Worm (Caenorhabditis elegans) whole organism, L2 larva: ENCODE results near the gene grl-11.
A peak's percentile ranks its signal among the peaks of the same experiment; 100 is the strongest.

ENCODE experiments used
- C34F6.9 ChIP-seq: fragments of 150-350 bp; optimal IDR thresholded peaks from 2 replicates; lab custom pipeline; 2014; ENCODE audit warnings: missing biosample characterization, missing genetic modification characterization
- F13H6.1 ChIP-seq: sonication (generic microtip); optimal IDR thresholded peaks from 2 replicates; lab custom pipeline; 2016; ENCODE audit warnings: missing genetic modification characterization, missing compliant biosample characterization
- R02D3.7 ChIP-seq: fragments of 150-350 bp; optimal IDR thresholded peaks from 2 replicates; lab custom pipeline; 2014; ENCODE audit warnings: missing biosample characterization, missing genetic modification characterization
- Y55F3AM.14 ChIP-seq: fragments of 200-800 bp; sonication (Bioruptor generic); optimal IDR thresholded peaks from 2 replicates; lab custom pipeline; 2018; ENCODE audit warnings: mild to moderate bottlenecking, missing genetic modification characterization, missing compliant biosample characterization
- ZK546.5 ChIP-seq: sonication (generic microtip); optimal IDR thresholded peaks from 2 replicates; lab custom pipeline; 2017; ENCODE audit warnings: missing biosample characterization, missing genetic modification characterization
- alr-1 ChIP-seq: fragments of 150-350 bp; optimal IDR thresholded peaks from 2 replicates; lab custom pipeline; 2014; ENCODE audit warnings: missing biosample characterization, missing genetic modification characterization
- ama-1 ChIP-seq: fragments of 150-350 bp; optimal IDR thresholded peaks from 2 replicates; lab custom pipeline; 2018; ENCODE audit warnings: inconsistent platforms
- ceh-16 ChIP-seq: fragments of 150-350 bp; optimal IDR thresholded peaks from 2 replicates; lab custom pipeline; 2014; ENCODE audit warnings: missing biosample characterization, missing genetic modification characterization
- dmd-4 ChIP-seq: sonication (generic microtip); optimal IDR thresholded peaks from 2 replicates; lab custom pipeline; 2017; ENCODE audit warnings: missing biosample characterization, missing genetic modification characterization
- egl-27 ChIP-seq: sonication (generic microtip); optimal IDR thresholded peaks from 3 replicates; lab custom pipeline; 2017; ENCODE audit warnings: missing biosample characterization, missing genetic modification reagents, missing genetic modification characterization
- elt-1 ChIP-seq: fragments of 150-350 bp; optimal IDR thresholded peaks from 2 replicates; lab custom pipeline; 2014; ENCODE audit warnings: missing biosample characterization, missing genetic modification characterization
- fos-1 ChIP-seq: fragments of 150-350 bp; optimal IDR thresholded peaks from 2 replicates; lab custom pipeline; 2014; ENCODE audit warnings: missing biosample characterization, missing genetic modification characterization
- gmeb-1 ChIP-seq: fragments of 150-350 bp; optimal IDR thresholded peaks from 2 replicates; lab custom pipeline; 2014; ENCODE audit warnings: missing biosample characterization, missing genetic modification characterization
- lin-11 ChIP-seq: fragments of 150-350 bp; sonication (generic microtip); optimal IDR thresholded peaks from 2 replicates; lab custom pipeline; 2014; ENCODE audit warnings: missing biosample characterization, missing genetic modification characterization, inconsistent platforms, mixed read lengths
- lin-13 ChIP-seq: fragments of 150-350 bp; optimal IDR thresholded peaks from 2 replicates; lab custom pipeline; 2014; ENCODE audit warnings: missing biosample characterization, missing genetic modification reagents, missing genetic modification characterization
- lin-39 ChIP-seq: fragments of 150-350 bp; optimal IDR thresholded peaks from 2 replicates; lab custom pipeline; 2014; ENCODE audit warnings: missing biosample characterization, missing genetic modification reagents, missing genetic modification characterization
- lsy-2 ChIP-seq, 2 experiments: fragments of 150-350 bp in 1 of 2; sonication (generic microtip) in 1 of 2; optimal IDR thresholded peaks; 2 replicates each; lab custom pipeline; 2014 to 2017; ENCODE audit warnings: missing biosample characterization in 2 of 2, missing genetic modification characterization in 2 of 2
- mab-5 ChIP-seq: fragments of 150-350 bp; optimal IDR thresholded peaks from 2 replicates; lab custom pipeline; 2014; ENCODE audit warnings: missing biosample characterization, missing genetic modification characterization
- mbf-1 ChIP-seq: sonication (generic microtip); optimal IDR thresholded peaks from 2 replicates; lab custom pipeline; 2017; ENCODE audit warnings: missing biosample characterization, missing genetic modification characterization
- nhr-10 ChIP-seq: sonication (generic microtip); optimal IDR thresholded peaks from 2 replicates; lab custom pipeline; 2017; ENCODE audit warnings: missing biosample characterization, missing genetic modification characterization
- nhr-11 ChIP-seq: fragments of 150-350 bp; optimal IDR thresholded peaks from 2 replicates; lab custom pipeline; 2014; ENCODE audit warnings: missing biosample characterization, missing genetic modification characterization
- nhr-12 ChIP-seq: fragments of 150-350 bp; optimal IDR thresholded peaks from 2 replicates; lab custom pipeline; 2014; ENCODE audit warnings: missing biosample characterization, missing genetic modification characterization
- nhr-129 ChIP-seq: fragments of 150-350 bp; optimal IDR thresholded peaks from 2 replicates; lab custom pipeline; 2014; ENCODE audit warnings: missing biosample characterization, missing genetic modification characterization
- nhr-21 ChIP-seq: fragments of 150-350 bp; optimal IDR thresholded peaks from 2 replicates; lab custom pipeline; 2014; ENCODE audit warnings: missing biosample characterization, missing genetic modification characterization
- nhr-23 ChIP-seq: fragments of 150-350 bp; optimal IDR thresholded peaks from 2 replicates; lab custom pipeline; 2014; ENCODE audit warnings: missing biosample characterization, missing genetic modification reagents, missing genetic modification characterization
- nhr-237 ChIP-seq: fragments of 150-350 bp; optimal IDR thresholded peaks from 2 replicates; lab custom pipeline; 2014; ENCODE audit warnings: missing biosample characterization, missing genetic modification characterization
- nhr-25 ChIP-seq: fragments of 150-350 bp; sonication (generic microtip); optimal IDR thresholded peaks from 3 replicates; lab custom pipeline; 2014; ENCODE audit warnings: missing biosample characterization, missing genetic modification characterization
- nhr-6 ChIP-seq: fragments of 150-350 bp; optimal IDR thresholded peaks from 2 replicates; lab custom pipeline; 2014; ENCODE audit warnings: missing biosample characterization, missing genetic modification characterization
- nhr-77 ChIP-seq: fragments of 150-350 bp; optimal IDR thresholded peaks from 2 replicates; lab custom pipeline; 2014; ENCODE audit warnings: missing biosample characterization, missing genetic modification characterization
- peb-1 ChIP-seq: fragments of 150-350 bp; optimal IDR thresholded peaks from 2 replicates; lab custom pipeline; 2014; ENCODE audit warnings: missing biosample characterization, missing genetic modification characterization
- sem-4 ChIP-seq: fragments of 150-350 bp; optimal IDR thresholded peaks from 2 replicates; lab custom pipeline; 2014; ENCODE audit warnings: missing biosample characterization, missing genetic modification reagents, missing genetic modification characterization
- skn-1 ChIP-seq: sonication (generic microtip); optimal IDR thresholded peaks from 2 replicates; lab custom pipeline; 2017; ENCODE audit warnings: missing biosample characterization, missing genetic modification characterization
- sma-3 ChIP-seq: sonication (generic microtip); optimal IDR thresholded peaks from 2 replicates; lab custom pipeline; 2016; ENCODE audit warnings: missing genetic modification reagents, missing genetic modification characterization, missing compliant biosample characterization
- sma-9 ChIP-seq, 2 experiments: fragments of 150-350 bp in 1 of 2; sonication (generic microtip) in 1 of 2; optimal IDR thresholded peaks; 2 replicates each; lab custom pipeline; 2014 to 2016; ENCODE audit warnings: missing genetic modification characterization in 2 of 2, mild to moderate bottlenecking in 1 of 2, missing biosample characterization in 1 of 2, missing compliant biosample characterization in 1 of 2, missing genetic modification reagents in 1 of 2, moderate library complexity in 1 of 2
- snpc-4 ChIP-seq: fragments of 150-350 bp; optimal IDR thresholded peaks from 2 replicates; lab custom pipeline; 2014; ENCODE audit warnings: missing biosample characterization, missing genetic modification characterization
- unc-55 ChIP-seq: fragments of 150-350 bp; sonication (generic microtip); optimal IDR thresholded peaks from 3 replicates; lab custom pipeline; 2014; ENCODE audit warnings: missing biosample characterization, missing genetic modification reagents, missing genetic modification characterization
- unc-62 ChIP-seq: fragments of 150-350 bp; optimal IDR thresholded peaks from 2 replicates; lab custom pipeline; 2014; ENCODE audit warnings: missing biosample characterization, missing genetic modification reagents, missing genetic modification characterization
- zag-1 ChIP-seq: fragments of 150-350 bp; optimal IDR thresholded peaks from 2 replicates; lab custom pipeline; 2014; ENCODE audit warnings: missing biosample characterization, missing genetic modification characterization
- ztf-1 ChIP-seq: fragments of 200-800 bp; sonication (Bioruptor generic); conservative IDR thresholded peaks from 2 replicates; pipeline ENCODE4 v1.3.6; 2022; ENCODE audit warnings: missing genetic modification characterization, missing compliant biosample characterization
- ztf-4 ChIP-seq: fragments of 150-350 bp; optimal IDR thresholded peaks from 2 replicates; lab custom pipeline; 2014; ENCODE audit warnings: missing biosample characterization, missing genetic modification characterization

Gene grl-11

DNA sequence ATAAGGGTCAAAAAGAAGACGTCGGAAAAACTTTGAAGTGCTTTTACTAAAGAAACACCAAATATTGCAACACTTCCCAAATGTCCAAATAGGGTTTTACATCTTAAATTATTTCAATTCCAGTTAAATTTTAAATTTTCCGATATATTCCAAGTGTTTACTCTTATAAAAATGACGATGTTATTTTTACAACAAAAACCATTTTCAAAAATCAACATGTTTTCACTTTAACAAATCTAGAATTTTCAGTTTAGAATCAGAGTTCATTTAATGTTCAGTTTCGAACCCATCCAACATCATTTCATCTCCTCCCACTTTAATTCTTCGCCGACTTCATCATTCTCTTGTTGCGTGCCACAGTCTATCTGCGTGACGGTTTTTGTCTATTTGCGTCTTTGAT is 14.5 kb downstream of the grl-11 start, which contains the start of gene dos-1:
TSS of gene dos-1 (plus strand) at position 301 of the 400 bp plus-strand sequence.
- no peak for TF ChIP-seq ztf-1 (GFP tag; lab: Robert Waterston, UW)
- TF ChIP-seq nhr-25: no peak
- no peak for TF ChIP-seq alr-1 (tag; lab: Kevin White, UChicago)
- TF ChIP-seq lsy-2 (tag; optimal IDR thresholded peaks at IDR 0.05; lab: Kevin White, UChicago): no peak
- TF ChIP-seq egl-27 (tag; lab: Kevin White, UChicago): no peak
- no peak for TF ChIP-seq R02D3.7 (tag; lab: Kevin White, UChicago)
- TF ChIP-seq nhr-21: no peak
- no peak for TF ChIP-seq nhr-11 (tag; lab: Kevin White, UChicago)
- no peak for TF ChIP-seq nhr-77 (tag; lab: Kevin White, UChicago)
- no peak for TF ChIP-seq sem-4
- no peak for TF ChIP-seq F13H6.1 (tag; lab: Kevin White, UChicago)

DNA sequence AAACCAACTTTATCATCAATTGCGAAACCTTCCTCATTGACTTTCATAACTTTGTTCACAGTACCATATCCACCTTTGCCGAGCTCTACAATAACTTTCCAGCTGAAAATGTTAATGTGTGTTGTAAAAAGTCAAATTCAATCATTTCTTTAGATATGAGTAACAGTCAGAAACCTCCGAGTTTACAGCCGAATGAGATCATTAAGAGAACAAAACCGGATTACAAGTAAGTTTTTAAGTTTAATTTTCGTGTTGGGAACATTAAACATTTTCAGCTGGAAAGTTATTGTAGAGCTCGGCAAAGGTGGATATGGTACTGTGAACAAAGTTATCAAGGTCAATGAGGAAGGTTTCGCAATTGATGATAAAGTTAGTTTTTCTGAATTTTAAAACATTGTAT is 17.0 kb downstream of the grl-11 start, which contains the start of gene ZK507.1:
TSS of gene ZK507.1 (minus strand) at position 101 of the 400 bp plus-strand sequence.
- TF ChIP-seq fos-1 (tag; lab: Kevin White, UChicago) (no peak), nhr-11 (tag; lab: Kevin White, UChicago) (no peak)
- TF ChIP-seq, all 48 proteins: peak for 0

ce11 chrIII:9091392-9092291 is 26.5 kb downstream of the grl-11 start, which contains the start of gene glp-1:
TSS of gene glp-1 (plus strand) at chrIII:9092241.
- TF ChIP-seq nhr-11 (tag; lab: Kevin White, UChicago) (no peak), lsy-2 (tag; optimal IDR thresholded peaks at IDR 0.05; lab: Kevin White, UChicago) (no peak), F13H6.1 (tag; lab: Kevin White, UChicago) (no peak), gmeb-1 (tag; lab: Kevin White, UChicago) (no peak), nhr-23 (tag; lab: Kevin White, UChicago) (no peak), lin-13 (GFP tag; lab: Kevin White, UChicago) (no peak), skn-1 (tag; lab: Kevin White, UChicago) (no peak), snpc-4 (no peak), mab-5 (tag; lab: Kevin White, UChicago) (no peak), Y55F3AM.14 (GFP tag; lab: Kevin White, UChicago) (no peak), alr-1 (tag; lab: Kevin White, UChicago) (no peak)

ce11 chrIII:9089325-9089823 is 28.8 kb downstream of the grl-11 start, which contains the start of the genes mccc-2 and mrpl-44:
TSS of gene mccc-2 (minus strand) at chrIII:9089375.
TSS of gene mrpl-44 (minus strand) at chrIII:9089375.
- TF ChIP-seq nhr-21 (no peak), lin-39 (tag; lab: Kevin White, UChicago) (no peak), sem-4 (no peak), sma-9 (GFP tag; optimal IDR thresholded peaks at IDR 0.05; lab: Kevin White, UChicago) (no peak), sma-9 (tag; optimal IDR thresholded peaks at IDR 0.05; lab: Kevin White, UChicago) (no peak), lsy-2 (tag; optimal IDR thresholded peaks at IDR 0.05; lab: Kevin White, UChicago) (peak in 1 of 2 experiments; percentile 40), mbf-1 (tag; lab: Kevin White, UChicago) (no peak), nhr-12 (tag; lab: Kevin White, UChicago) (no peak), ama-1 (lab: Kevin White, UChicago) (no peak), lin-13 (GFP tag; lab: Kevin White, UChicago) (no peak), nhr-10 (tag; lab: Kevin White, UChicago) (no peak), ZK546.5 (tag; lab: Kevin White, UChicago) (no peak), nhr-237 (tag; lab: Kevin White, UChicago) (no peak), Y55F3AM.14 (GFP tag; lab: Kevin White, UChicago) (no peak), peb-1 (no peak), nhr-77 (tag; lab: Kevin White, UChicago) (no peak), elt-1 (tag; lab: Kevin White, UChicago) (no peak), unc-62 (GFP tag; lab: Kevin White, UChicago) (no peak), fos-1 (tag; lab: Kevin White, UChicago) (peak; percentile 7), zag-1 (no peak), dmd-4 (tag; lab: Kevin White, UChicago) (no peak), gmeb-1 (tag; lab: Kevin White, UChicago) (peak; percentile 90), snpc-4 (no peak), egl-27 (tag; lab: Kevin White, UChicago) (no peak), lin-11 (tag; lab: Kevin White, UChicago) (no peak), C34F6.9 (tag; lab: Kevin White, UChicago) (peak; percentile 36), ztf-4 (tag; lab: Kevin White, UChicago) (no peak), nhr-6 (tag; lab: Kevin White, UChicago) (no peak), ztf-1 (GFP tag; lab: Robert Waterston, UW) (no peak), nhr-129 (no peak), unc-55 (GFP tag; lab: Kevin White, UChicago) (peak; percentile 51), ceh-16 (tag; lab: Kevin White, UChicago) (no peak), F13H6.1 (tag; lab: Kevin White, UChicago) (no peak), sma-3 (GFP tag; lab: Kevin White, UChicago) (no peak), mab-5 (tag; lab: Kevin White, UChicago) (no peak), R02D3.7 (tag; lab: Kevin White, UChicago) (no peak)
- TF ChIP-seq, all 48 proteins: peak for 5
